Fruit fly (Drosophila melanogaster): Measurements from ENCODE around the gene fax.

dm6 chr3L:16377768-16378764 is 33.6 kb downstream of the fax start, which contains the start of gene roq:
- TF ChIP-seq stc (GFP tag; IDR thresholded peaks at IDR 0.05) (no peak), CG8765 (GFP tag; IDR thresholded peaks at IDR 0.05) (no peak), CG42726 (GFP tag; IDR thresholded peaks at IDR 0.05; ENCODE audit: partially characterized antibody) (peak; percentile 62; the same call in 1 of the 2 replicates), h (optimal IDR thresholded peaks at IDR 0.05) (no peak), CG6175 (GFP tag; IDR thresholded peaks at IDR 0.05) (no peak), Sin3A (optimal IDR thresholded peaks at IDR 0.05) (peak; percentile 19)

Data from whole organism, embryonic.